Worm (Caenorhabditis elegans) whole organism, L4 larva: ENCODE measurements around the gene F54F2.7.

Source experiments
- Y105C5A.15 ChIP-seq: fragments of 200-800 bp; sonication (Bioruptor generic); IDR thresholded peaks from 2 replicates; pipeline ENCODE4 v1.3.6; 2022; ENCODE audit warnings: missing genetic modification characterization, missing compliant biosample characterization
- ces-1 ChIP-seq: fragments of 150-350 bp; sonication (generic microtip); optimal IDR thresholded peaks from 4 replicates; lab custom pipeline; 2014; ENCODE audit warnings: missing biosample characterization, missing genetic modification reagents, missing genetic modification characterization
- daf-16 ChIP-seq, 3 experiments: sonication (generic microtip); optimal IDR thresholded peaks; 2 replicates each; lab custom pipeline; 2016 to 2017; ENCODE audit warnings: missing genetic modification characterization in 3 of 3, missing genetic modification reagents in 3 of 3, mild to moderate bottlenecking in 2 of 3, missing compliant biosample characterization in 2 of 3, missing biosample characterization in 1 of 3, moderate library complexity in 1 of 3
- lin-13 ChIP-seq: fragments of 150-350 bp; optimal IDR thresholded peaks from 2 replicates; lab custom pipeline; 2014; ENCODE audit warnings: missing biosample characterization, missing genetic modification reagents, missing genetic modification characterization
- mdl-1 ChIP-seq, 2 experiments: fragments of 150-350 bp in 1 of 2; sonication (generic microtip) in 1 of 2; optimal IDR thresholded peaks; 2 replicates each; lab custom pipeline; 2014 to 2017; ENCODE audit warnings: missing biosample characterization in 2 of 2, missing genetic modification characterization in 2 of 2
- zip-2 ChIP-seq: fragments of 150-350 bp; optimal IDR thresholded peaks from 2 replicates; lab custom pipeline; 2014; ENCODE audit warnings: missing biosample characterization, missing genetic modification characterization

DNA sequence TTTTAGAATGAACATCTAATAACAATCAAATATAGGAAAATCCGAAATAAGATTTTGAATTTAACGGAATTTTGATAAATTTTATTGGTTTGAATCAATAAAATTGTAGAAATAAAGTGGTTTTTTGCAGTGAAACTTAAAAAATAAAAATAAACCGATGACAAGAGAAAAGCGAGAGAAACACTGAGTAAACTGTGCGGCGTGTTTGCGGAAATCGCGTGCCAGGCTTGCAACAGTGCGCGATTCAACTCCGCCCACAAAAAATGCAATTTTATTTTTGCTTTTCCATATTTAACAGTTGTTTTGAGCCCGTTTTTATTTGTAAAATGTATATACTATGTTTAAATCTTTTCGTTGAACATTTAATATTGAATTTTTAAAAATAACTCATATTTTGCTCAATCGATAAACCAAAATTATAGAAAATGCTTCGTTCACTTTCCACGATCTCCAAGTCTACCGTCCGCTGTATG lies 39.2 kb downstream of the F54F2.7 start, which contains the start of gene mtss-1:
- no peak for TF ChIP-seq daf-16 (GFP tag; optimal IDR thresholded peaks at IDR 0.05; lab: Kevin White, UChicago)
- TF ChIP-seq daf-16 (tag; optimal IDR thresholded peaks at IDR 0.05; lab: Kevin White, UChicago) = peak; percentile 65
- TF ChIP-seq ces-1 = no peak
- TF ChIP-seq mdl-1 (tag; optimal IDR thresholded peaks at IDR 0.05; lab: Kevin White, UChicago) = no peak
- no peak for TF ChIP-seq lin-13 (GFP tag; lab: Kevin White, UChicago)
- no peak for TF ChIP-seq Y105C5A.15 (GFP tag; lab: Robert Waterston, UW)
- TF ChIP-seq zip-2 (tag; lab: Kevin White, UChicago) = no peak
